Worm (Caenorhabditis elegans): ENCODE measurements around the gene CD4.1.

The CD4.1 gene

DNA sequence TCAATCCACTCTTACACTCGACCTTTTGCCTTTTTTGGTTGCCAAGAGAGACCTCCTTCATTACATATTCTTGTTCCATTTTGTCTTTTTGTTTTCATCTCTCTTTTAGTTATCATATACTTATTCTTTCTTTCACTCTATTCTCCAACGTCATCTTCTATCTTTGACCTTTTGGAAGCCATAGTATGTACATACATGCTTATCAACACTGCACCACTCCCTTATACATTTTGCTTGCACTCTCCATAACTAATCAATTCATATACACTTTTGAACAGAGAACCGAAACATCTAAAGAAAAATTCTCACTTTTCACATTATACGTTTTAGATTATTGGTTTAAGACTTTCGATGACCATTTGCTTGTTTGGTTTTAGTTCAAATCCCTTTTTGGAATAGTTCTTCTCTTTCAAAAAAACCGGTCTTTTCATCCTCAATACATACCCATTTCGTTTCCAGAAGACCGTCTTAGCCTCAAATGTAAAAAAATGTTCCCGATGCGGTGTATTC lies 47.7 kb downstream of the CD4.1 start, which contains the start of gene hex-2:
Gene hex-2, plus strand, starts transcription at position 460 of the 510 bp plus-strand sequence.
- TF ChIP-seq lsy-2 (tag; optimal IDR thresholded peaks at IDR 0.05) (no peak), daf-16 (GFP tag; optimal IDR thresholded peaks at IDR 0.05) (no peak), daf-16 (tag; optimal IDR thresholded peaks at IDR 0.05) (peak; percentile 55), daf-8 (GFP tag; IDR thresholded peaks at IDR 0.05) (no peak), madf-5 (GFP tag; IDR thresholded peaks at IDR 0.05) (no peak), nhr-77 (tag; optimal IDR thresholded peaks at IDR 0.05) (no peak), ceh-32 (tag; optimal IDR thresholded peaks at IDR 0.05; ENCODE audit: poor library complexity) (no peak), pqm-1 (tag; optimal IDR thresholded peaks at IDR 0.05) (peak; percentile 88), unc-62 (GFP tag; optimal IDR thresholded peaks at IDR 0.05 in 1 of 2) (peak in 1 of 2 experiments; percentile 33), unc-62 (tag; optimal IDR thresholded peaks at IDR 0.05) (no peak), nhr-6 (tag; optimal IDR thresholded peaks at IDR 0.05) (peak; percentile 27), F26F4.8 (GFP tag; conservative IDR thresholded peaks at IDR 0.05) (no peak), F49E8.2 (tag; optimal IDR thresholded peaks at IDR 0.05; ENCODE audit: borderline replicate concordance) (no peak), vab-7 (GFP tag; IDR thresholded peaks at IDR 0.05) (no peak), T26A8.4 (GFP tag; IDR thresholded peaks at IDR 0.05) (no peak), nhr-28 (tag; optimal IDR thresholded peaks at IDR 0.05) (peak; percentile 37), cey-2 (tag; optimal IDR thresholded peaks at IDR 0.05; ENCODE audit: borderline replicate concordance, insufficient read depth) (no peak)

Data from whole organism, L4 larva.